Fruit fly (Drosophila melanogaster): ENCODE measurements around the gene sta.
A peak's percentile ranks its signal among the peaks of the same experiment; 100 is the strongest.

Gene sta

DNA sequence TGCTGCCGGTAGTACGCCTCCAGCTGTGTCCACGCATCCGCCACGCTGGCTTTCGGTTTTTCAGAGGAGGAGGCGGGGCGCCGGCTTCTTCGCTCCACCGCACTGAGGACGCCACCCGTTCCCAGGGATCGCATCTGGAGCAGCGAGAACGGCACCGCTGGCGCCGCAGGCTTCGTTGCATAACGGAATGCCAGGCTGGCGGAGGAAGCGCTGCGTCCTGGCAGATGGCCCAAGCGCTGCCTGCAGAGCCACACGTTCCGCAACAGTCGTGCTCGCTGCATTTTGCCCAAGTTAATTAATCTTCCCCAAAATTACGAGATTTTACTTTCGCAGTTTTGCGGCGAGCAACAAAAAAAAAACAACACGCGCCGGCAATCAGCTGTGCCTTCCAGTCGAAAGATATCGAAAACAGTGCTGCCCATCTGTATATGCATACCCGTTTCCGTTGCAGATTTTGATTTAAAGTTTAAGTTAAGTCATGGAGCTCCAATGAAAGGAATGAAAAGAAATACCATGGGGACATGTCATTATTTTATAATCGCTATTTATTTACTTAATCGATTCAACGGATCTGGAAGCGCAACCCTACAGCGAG is 22.8 kb downstream of the sta start, which contains the start of gene Lrpprc2 (continued):
- no peak for TF ChIP-seq Camta (GFP tag; optimal IDR thresholded peaks at IDR 0.05)
- peak; percentile 2 for TF ChIP-seq wek (GFP tag; optimal IDR thresholded peaks at IDR 0.05)
- TF ChIP-seq nmo (GFP tag; optimal IDR thresholded peaks at IDR 0.05): no peak
- TF ChIP-seq sd (tag; optimal IDR thresholded peaks at IDR 0.05): no peak
- no peak for TF ChIP-seq pros (GFP tag; optimal IDR thresholded peaks at IDR 0.05)
- TF ChIP-seq Hmx (GFP tag; optimal IDR thresholded peaks at IDR 0.05): no peak
- TF ChIP-seq CG14441 (GFP tag; IDR thresholded peaks at IDR 0.05): no peak
- peak; percentile 36 for TF ChIP-seq pzg (GFP tag; optimal IDR thresholded peaks at IDR 0.05)
- TF ChIP-seq Stat92E (GFP tag; optimal IDR thresholded peaks at IDR 0.05): no peak
- TF ChIP-seq phol (tag; optimal IDR thresholded peaks at IDR 0.05): peak; percentile 12

DNA sequence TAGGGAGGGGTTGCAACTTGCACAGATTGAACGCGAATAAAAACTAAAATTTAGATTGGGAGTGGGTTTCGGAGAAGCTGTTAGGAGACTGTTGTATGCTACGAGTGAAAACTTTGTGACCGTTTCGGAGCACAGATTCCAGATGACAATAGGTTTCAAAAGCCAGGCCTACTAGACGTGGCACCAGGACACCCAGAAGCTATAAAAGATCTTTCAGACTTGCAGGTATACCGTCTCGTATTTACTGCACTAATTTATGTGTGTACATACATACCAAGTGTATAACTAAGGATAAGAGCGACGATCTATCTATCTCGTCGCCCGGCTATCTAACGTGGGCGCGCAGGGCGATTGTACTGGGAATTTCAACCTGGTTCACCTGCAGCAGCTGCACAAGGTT is 26.3 kb downstream of the sta start, which contains the start of gene CG14785:
Gene CG14785, minus strand, starts transcription at position 101 of the 400 bp plus-strand sequence.
- TF ChIP-seq Dek (tag; optimal IDR thresholded peaks at IDR 0.05) (no peak), CG7271 (tag; optimal IDR thresholded peaks at IDR 0.05) (no peak), ERR (GFP tag; optimal IDR thresholded peaks at IDR 0.05) (no peak), CG11093 (GFP tag; IDR thresholded peaks at IDR 0.05) (no peak), Dip2 (GFP tag; IDR thresholded peaks at IDR 0.05) (no peak), CG15073 (GFP tag; optimal IDR thresholded peaks at IDR 0.05) (no peak), mld (GFP tag; IDR thresholded peaks at IDR 0.05; ENCODE audit: partially characterized antibody) (no peak), ken (GFP tag; IDR thresholded peaks at IDR 0.05) (no peak), her (GFP tag; optimal IDR thresholded peaks at IDR 0.05) (no peak), corto (GFP tag; optimal IDR thresholded peaks at IDR 0.05) (no peak), CG9817 (tag; optimal IDR thresholded peaks at IDR 0.05) (no peak), bbx (GFP tag; IDR thresholded peaks at IDR 0.05; ENCODE audit: partially characterized antibody) (no peak), Nf-YC (tag; optimal IDR thresholded peaks at IDR 0.05) (no peak), CG15601 (tag; optimal IDR thresholded peaks at IDR 0.05) (no peak), zfh2 (GFP tag; optimal IDR thresholded peaks at IDR 0.05) (no peak)

DNA sequence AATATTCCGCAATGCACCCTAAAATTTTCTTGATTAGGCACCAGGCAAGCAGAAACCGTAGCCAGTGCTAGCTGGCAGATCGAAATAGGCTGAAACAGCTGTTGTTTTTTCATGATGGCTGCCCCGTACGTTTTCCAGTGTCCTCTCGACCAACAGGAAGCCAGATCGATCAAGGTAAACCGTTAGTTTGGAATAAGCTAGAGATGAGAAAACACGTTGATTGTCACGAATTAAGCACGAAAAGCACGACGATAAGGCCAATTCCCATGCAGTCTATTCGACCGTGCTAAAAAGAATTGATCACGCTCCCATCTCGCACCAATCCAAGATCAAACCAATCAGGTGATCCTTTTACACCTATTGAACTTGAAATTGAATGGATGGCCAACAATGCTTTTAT is 28.4 kb downstream of the sta start:
- no peak for TF ChIP-seq Optix (GFP tag; IDR thresholded peaks at IDR 0.05)
- no peak for TF ChIP-seq Dad (GFP tag; optimal IDR thresholded peaks at IDR 0.05)
- TF ChIP-seq pum (GFP tag; optimal IDR thresholded peaks at IDR 0.05): no peak
- TF ChIP-seq Fer2 (tag; optimal IDR thresholded peaks at IDR 0.05): no peak
- no peak for TF ChIP-seq Hand (GFP tag; optimal IDR thresholded peaks at IDR 0.05)
- 0 out of 2 replicates have a peak, but pooled peaks have one; percentile 21 for TF ChIP-seq sna (GFP tag; IDR thresholded peaks at IDR 0.05; ENCODE audit: partially characterized antibody)
- no peak for TF ChIP-seq ftz-f1 (GFP tag; optimal IDR thresholded peaks at IDR 0.05)
- no peak for TF ChIP-seq HmgD (GFP tag; optimal IDR thresholded peaks at IDR 0.05)
- no peak for TF ChIP-seq Side (GFP tag; optimal IDR thresholded peaks at IDR 0.05)
- no peak for TF ChIP-seq ap (GFP tag; IDR thresholded peaks at IDR 0.05)
- no peak for TF ChIP-seq YL-1 (GFP tag; optimal IDR thresholded peaks at IDR 0.05)
- no peak for TF ChIP-seq bab2 (GFP tag; optimal IDR thresholded peaks at IDR 0.05)
- TF ChIP-seq Scr (GFP tag; IDR thresholded peaks at IDR 0.05; ENCODE audit: partially characterized antibody): peak; percentile 34; the same call in 1 of the 2 replicates
- peak; percentile 38 for TF ChIP-seq BEAF-32 (GFP tag; optimal IDR thresholded peaks at IDR 0.05)
- TF ChIP-seq Dll (GFP tag; IDR thresholded peaks at IDR 0.05; ENCODE audit: partially characterized antibody): peak; percentile 53; the same call in 1 of the 4 replicates
- TF ChIP-seq amos (GFP tag; IDR thresholded peaks at IDR 0.05; ENCODE audit: partially characterized antibody): 0 out of 2 replicates have a peak, but pooled peaks have one; percentile 25
- no peak for TF ChIP-seq nmo (GFP tag; optimal IDR thresholded peaks at IDR 0.05)
- TF ChIP-seq fd3F (GFP tag; optimal IDR thresholded peaks at IDR 0.05): no peak
- TF ChIP-seq row (GFP tag; IDR thresholded peaks at IDR 0.05): 0 out of 3 replicates have a peak, but pooled peaks have one; percentile 19
- no peak for TF ChIP-seq Hr78 (GFP tag; optimal IDR thresholded peaks at IDR 0.05)
- TF ChIP-seq CG6791 (GFP tag; IDR thresholded peaks at IDR 0.05; ENCODE audit: partially characterized antibody): no peak
- TF ChIP-seq CG31224 (GFP tag; IDR thresholded peaks at IDR 0.05): peak; percentile 8; the same call in 1 of the 2 replicates
- no peak for TF ChIP-seq sug (tag; optimal IDR thresholded peaks at IDR 0.05)
